Worm (Caenorhabditis elegans): ENCODE data around the gene ints-7.

The ints-7 gene

DNA sequence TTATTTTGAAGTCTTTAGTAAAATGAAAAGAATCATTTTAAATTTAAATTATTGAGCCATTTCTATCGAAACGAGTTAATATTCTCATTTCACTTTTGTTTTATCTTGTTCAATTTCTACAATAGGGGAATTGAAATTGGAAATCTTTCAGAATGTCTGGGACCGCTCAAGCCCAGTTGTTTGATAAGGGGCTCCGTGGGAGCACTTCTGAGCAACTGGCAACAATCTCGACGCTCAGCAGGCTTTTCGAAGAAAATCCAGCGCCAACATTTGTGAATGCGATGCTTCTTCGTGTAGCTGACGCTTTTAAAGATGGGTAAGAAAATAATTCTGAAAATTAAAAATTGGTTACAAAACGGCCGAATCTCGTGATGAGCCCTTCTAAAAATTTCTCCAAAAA lies at the start of gene ints-7:
Gene ints-7, plus strand, starts transcription at position 152 of the 400 bp plus-strand sequence.
- TF ChIP-seq hmg-4 (GFP tag; optimal IDR thresholded peaks at IDR 0.05) (no peak), hmbx-1 (tag; optimal IDR thresholded peaks at IDR 0.05) (no peak), B0310.2 (tag; optimal IDR thresholded peaks at IDR 0.05) (no peak), ama-1 (optimal IDR thresholded peaks at IDR 0.05) (no peak), scrt-1 (GFP tag; IDR thresholded peaks at IDR 0.05) (no peak), tra-4 (tag; optimal IDR thresholded peaks at IDR 0.05) (no peak), aly-1 (tag; optimal IDR thresholded peaks at IDR 0.05) (no peak), F13C5.2 (tag; optimal IDR thresholded peaks at IDR 0.05) (no peak), ceh-36 (tag; optimal IDR thresholded peaks at IDR 0.05) (no peak)

DNA sequence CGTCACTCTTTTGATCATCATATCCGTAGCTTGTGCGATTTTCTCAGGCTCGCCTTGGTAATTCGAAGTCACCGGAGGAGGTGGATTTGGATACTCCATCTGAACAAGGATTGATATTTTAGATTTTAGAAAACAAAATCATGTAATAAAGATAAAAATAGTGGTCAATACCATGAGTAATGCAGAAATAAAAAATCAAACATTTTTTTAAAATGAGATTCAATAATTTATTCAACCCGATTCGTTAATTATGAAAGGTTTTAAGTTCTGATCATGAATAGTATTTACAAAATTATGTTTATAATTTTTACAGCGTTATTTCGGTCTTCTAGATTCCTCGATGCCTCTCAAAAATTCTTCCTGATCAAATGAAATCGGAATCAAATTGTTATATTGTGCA lies 48.9 kb upstream of the ints-7 start, which contains the start of gene mdt-8:
Gene mdt-8, minus strand, starts transcription at position 101 of the 400 bp plus-strand sequence.
- TF ChIP-seq aly-1 (tag; optimal IDR thresholded peaks at IDR 0.05) (no peak), tbx-37 (GFP tag; conservative IDR thresholded peaks at IDR 0.05) (no peak), pes-1 (GFP tag; IDR thresholded peaks at IDR 0.05) (no peak), ceh-36 (tag; optimal IDR thresholded peaks at IDR 0.05) (no peak), tra-4 (tag; optimal IDR thresholded peaks at IDR 0.05) (no peak), B0310.2 (tag; optimal IDR thresholded peaks at IDR 0.05) (no peak), ceh-13 (GFP tag; optimal IDR thresholded peaks at IDR 0.05) (no peak), F13C5.2 (tag; optimal IDR thresholded peaks at IDR 0.05) (no peak), ets-7 (tag; optimal IDR thresholded peaks at IDR 0.05) (no peak), ama-1 (optimal IDR thresholded peaks at IDR 0.05) (no peak), hmbx-1 (tag; optimal IDR thresholded peaks at IDR 0.05) (no peak), sea-1 (GFP tag; conservative IDR thresholded peaks at IDR 0.05) (no peak), tbx-11 (GFP tag; IDR thresholded peaks at IDR 0.05) (no peak), hmg-4 (GFP tag; optimal IDR thresholded peaks at IDR 0.05) (no peak), hnd-1 (tag; optimal IDR thresholded peaks at IDR 0.05) (no peak), scrt-1 (GFP tag; IDR thresholded peaks at IDR 0.05) (no peak), flt-1 (GFP tag; IDR thresholded peaks at IDR 0.05) (no peak)

DNA sequence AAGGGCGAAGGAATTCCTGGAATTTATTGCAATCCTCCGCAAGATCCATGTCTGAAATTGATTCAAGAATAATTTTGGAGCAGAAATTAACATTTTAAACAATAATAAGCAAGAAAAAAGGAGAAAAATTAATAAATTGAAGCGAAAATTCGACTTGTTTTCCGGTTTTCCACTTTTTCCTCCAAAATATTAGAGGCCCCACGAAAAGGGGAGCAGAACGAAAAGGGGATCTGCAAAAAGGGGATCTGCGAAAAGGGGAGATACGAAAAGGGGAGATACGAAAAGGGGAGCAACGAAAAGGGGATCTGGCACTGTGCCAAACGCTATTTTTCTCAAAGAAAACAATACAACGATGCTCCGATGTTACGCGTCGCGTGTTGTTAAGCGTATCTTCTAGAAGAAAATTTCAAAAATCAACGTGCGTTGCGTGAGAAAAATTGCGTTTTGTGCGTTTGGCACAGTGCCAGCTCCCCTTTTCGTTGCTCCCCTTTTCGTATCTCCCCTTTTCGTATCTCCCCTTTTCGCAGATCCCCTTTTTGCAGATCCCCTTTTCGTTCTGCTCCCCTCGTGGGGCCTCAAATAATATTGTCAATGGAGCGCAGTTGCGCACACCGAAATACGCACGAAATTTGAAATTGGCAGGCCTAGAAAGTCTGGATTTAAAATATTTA lies 48.1 kb upstream of the ints-7 start, which contains the start of gene Y62F5A.12:
Gene Y62F5A.12, minus strand, starts transcription at position 51 of the 671 bp plus-strand sequence.
- TF ChIP-seq ceh-13 (GFP tag; optimal IDR thresholded peaks at IDR 0.05) (peak; percentile 14), tbx-37 (GFP tag; conservative IDR thresholded peaks at IDR 0.05) (peak; percentile 86), tbx-11 (GFP tag; IDR thresholded peaks at IDR 0.05) (peak; percentile 63), pes-1 (GFP tag; IDR thresholded peaks at IDR 0.05) (peak; percentile 86), flt-1 (GFP tag; IDR thresholded peaks at IDR 0.05) (peak; percentile 82), hnd-1 (tag; optimal IDR thresholded peaks at IDR 0.05) (peak; percentile 36), scrt-1 (GFP tag; IDR thresholded peaks at IDR 0.05) (peak; percentile 71; the same call in 1 of the 2 replicates), ets-7 (tag; optimal IDR thresholded peaks at IDR 0.05) (peak; percentile 70), sea-1 (GFP tag; conservative IDR thresholded peaks at IDR 0.05) (peak; percentile 79), hmg-4 (GFP tag; optimal IDR thresholded peaks at IDR 0.05) (peak; percentile 13)

DNA sequence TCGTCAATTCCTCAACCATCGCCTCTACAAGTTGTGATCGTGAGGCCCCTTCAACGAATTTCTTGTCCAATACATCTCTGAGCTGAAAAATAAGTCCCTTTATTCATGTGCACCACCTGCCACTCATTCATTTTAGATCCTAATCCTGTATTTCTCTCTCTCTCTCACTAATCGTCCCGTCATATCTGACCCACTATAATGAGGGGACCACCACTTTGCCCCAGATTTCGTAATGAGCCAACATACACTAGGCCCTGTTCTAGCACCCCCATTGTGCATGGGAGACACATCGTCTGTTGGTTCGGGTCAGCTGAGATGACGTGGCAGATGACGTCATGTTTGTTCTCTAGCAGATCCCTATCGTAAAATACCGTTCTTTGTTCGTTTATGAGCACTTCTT lies 47.2 kb upstream of the ints-7 start:
- TF ChIP-seq tbx-11 (GFP tag; IDR thresholded peaks at IDR 0.05) (no peak), aly-1 (tag; optimal IDR thresholded peaks at IDR 0.05) (no peak), hmg-4 (GFP tag; optimal IDR thresholded peaks at IDR 0.05) (peak; percentile 74), tra-4 (tag; optimal IDR thresholded peaks at IDR 0.05) (no peak), ets-7 (tag; optimal IDR thresholded peaks at IDR 0.05) (no peak), hnd-1 (tag; optimal IDR thresholded peaks at IDR 0.05) (no peak), tbx-37 (GFP tag; conservative IDR thresholded peaks at IDR 0.05) (0 out of 2 replicates have a peak, but pooled peaks have one; percentile 4), ceh-36 (tag; optimal IDR thresholded peaks at IDR 0.05) (peak; percentile 11), pes-1 (GFP tag; IDR thresholded peaks at IDR 0.05) (0 out of 2 replicates have a peak, but pooled peaks have one; percentile 7), scrt-1 (GFP tag; IDR thresholded peaks at IDR 0.05) (no peak), hmbx-1 (tag; optimal IDR thresholded peaks at IDR 0.05) (no peak), ceh-13 (GFP tag; optimal IDR thresholded peaks at IDR 0.05) (no peak), F13C5.2 (tag; optimal IDR thresholded peaks at IDR 0.05) (no peak), flt-1 (GFP tag; IDR thresholded peaks at IDR 0.05) (peak; percentile 35; the same call in 1 of the 2 replicates), sea-1 (GFP tag; conservative IDR thresholded peaks at IDR 0.05) (peak; percentile 56; the same call in 1 of the 2 replicates), ama-1 (optimal IDR thresholded peaks at IDR 0.05) (no peak), B0310.2 (tag; optimal IDR thresholded peaks at IDR 0.05) (no peak)

DNA sequence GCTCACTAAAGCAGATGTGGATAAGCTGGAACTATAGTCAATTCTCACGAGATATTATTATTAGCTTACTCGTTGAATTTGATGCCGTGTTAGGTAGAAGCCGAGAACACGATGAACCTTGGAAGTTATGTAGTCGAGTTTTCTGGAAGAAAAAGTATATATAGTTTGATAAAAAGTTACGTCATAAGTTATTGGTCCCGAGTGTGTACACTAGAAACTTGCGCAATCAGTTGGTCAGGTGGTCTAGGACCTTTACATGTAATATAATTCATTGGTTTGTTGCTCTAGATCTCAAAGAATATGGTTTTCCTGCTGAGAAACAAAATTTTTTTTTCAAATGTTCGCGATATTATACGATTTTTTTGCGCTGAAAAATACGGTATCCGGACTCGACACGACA lies 46.7 kb upstream of the ints-7 start:
- no peak for TF ChIP-seq aly-1 (tag; optimal IDR thresholded peaks at IDR 0.05)
- no peak for TF ChIP-seq ets-7 (tag; optimal IDR thresholded peaks at IDR 0.05)
- TF ChIP-seq tbx-11 (GFP tag; IDR thresholded peaks at IDR 0.05), result no peak
- TF ChIP-seq tra-4 (tag; optimal IDR thresholded peaks at IDR 0.05), result no peak
- no peak for TF ChIP-seq pes-1 (GFP tag; IDR thresholded peaks at IDR 0.05)
- TF ChIP-seq ceh-13 (GFP tag; optimal IDR thresholded peaks at IDR 0.05), result no peak
- TF ChIP-seq tbx-37 (GFP tag; conservative IDR thresholded peaks at IDR 0.05), result no peak
- TF ChIP-seq ama-1 (optimal IDR thresholded peaks at IDR 0.05), result no peak
- TF ChIP-seq F13C5.2 (tag; optimal IDR thresholded peaks at IDR 0.05), result no peak
- TF ChIP-seq hmbx-1 (tag; optimal IDR thresholded peaks at IDR 0.05), result no peak
- TF ChIP-seq scrt-1 (GFP tag; IDR thresholded peaks at IDR 0.05), result no peak
- TF ChIP-seq hnd-1 (tag; optimal IDR thresholded peaks at IDR 0.05), result no peak
- no peak for TF ChIP-seq hmg-4 (GFP tag; optimal IDR thresholded peaks at IDR 0.05)
- no peak for TF ChIP-seq B0310.2 (tag; optimal IDR thresholded peaks at IDR 0.05)

DNA sequence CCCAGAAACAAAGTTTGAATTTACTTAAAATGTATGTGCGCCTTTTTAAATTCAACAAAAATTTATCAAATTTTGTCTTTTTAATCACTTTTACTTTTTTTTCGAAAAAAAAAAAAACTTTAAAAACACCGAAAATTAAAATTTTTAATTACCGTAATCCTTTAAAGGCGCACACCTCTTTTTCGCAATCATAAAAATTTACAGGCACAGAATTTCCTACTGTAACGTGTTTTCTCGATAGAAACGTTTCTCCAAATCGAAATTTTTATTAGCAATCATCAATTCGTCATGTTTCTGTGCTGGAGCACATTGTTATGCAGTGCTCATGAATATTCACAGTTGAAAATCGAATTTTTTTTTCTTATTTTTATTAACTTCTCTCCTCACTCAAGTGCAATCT lies 46.1 kb upstream of the ints-7 start:
- TF ChIP-seq tbx-11 (GFP tag; IDR thresholded peaks at IDR 0.05) (no peak), tra-4 (tag; optimal IDR thresholded peaks at IDR 0.05) (no peak), ceh-13 (GFP tag; optimal IDR thresholded peaks at IDR 0.05) (no peak), aly-1 (tag; optimal IDR thresholded peaks at IDR 0.05) (no peak), hmbx-1 (tag; optimal IDR thresholded peaks at IDR 0.05) (no peak), ceh-36 (tag; optimal IDR thresholded peaks at IDR 0.05) (no peak), scrt-1 (GFP tag; IDR thresholded peaks at IDR 0.05) (no peak), hnd-1 (tag; optimal IDR thresholded peaks at IDR 0.05) (no peak), tbx-37 (GFP tag; conservative IDR thresholded peaks at IDR 0.05) (no peak), sea-1 (GFP tag; conservative IDR thresholded peaks at IDR 0.05) (no peak), ama-1 (optimal IDR thresholded peaks at IDR 0.05) (no peak), pes-1 (GFP tag; IDR thresholded peaks at IDR 0.05) (no peak)

DNA sequence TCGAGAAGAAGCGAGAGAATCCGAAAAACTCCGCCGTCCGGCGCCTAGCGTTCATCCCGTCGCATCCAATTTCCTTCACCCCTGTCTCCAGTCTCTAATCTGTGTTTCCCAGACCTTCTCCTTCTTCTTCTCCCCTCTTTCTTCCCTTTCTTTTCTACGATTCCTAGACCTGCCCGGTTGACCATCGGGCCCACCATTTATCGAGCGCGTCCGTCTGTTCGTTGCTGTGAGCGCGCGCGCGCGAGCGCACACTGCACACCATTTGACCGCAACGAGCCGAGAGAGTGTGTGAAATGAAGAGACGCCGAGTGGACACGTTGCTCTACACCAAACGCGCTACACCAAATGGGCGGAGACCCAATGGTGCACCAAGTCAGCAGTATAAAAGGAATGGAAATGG lies 45.5 kb upstream of the ints-7 start:
- peak; percentile 33 for TF ChIP-seq ets-7 (tag; optimal IDR thresholded peaks at IDR 0.05)
- TF ChIP-seq hmg-4 (GFP tag; optimal IDR thresholded peaks at IDR 0.05), result peak; percentile 43
- no peak for TF ChIP-seq scrt-1 (GFP tag; IDR thresholded peaks at IDR 0.05)

Measured in whole organism, early embryonic.